Fruit fly (Drosophila melanogaster) S2 (cell line): ENCODE results near the gene Ste12DOR.

Experiments
- CG8478 ChIP-seq: fragments of >200 bp; optimal IDR thresholded peaks from 2 replicates; lab custom pipeline; 2018
- CTCF ChIP-seq, 2 experiments: fragments of >200 bp; optimal IDR thresholded peaks; 2 replicates each; lab custom pipeline; 2018

Ste12DOR gene

DNA sequence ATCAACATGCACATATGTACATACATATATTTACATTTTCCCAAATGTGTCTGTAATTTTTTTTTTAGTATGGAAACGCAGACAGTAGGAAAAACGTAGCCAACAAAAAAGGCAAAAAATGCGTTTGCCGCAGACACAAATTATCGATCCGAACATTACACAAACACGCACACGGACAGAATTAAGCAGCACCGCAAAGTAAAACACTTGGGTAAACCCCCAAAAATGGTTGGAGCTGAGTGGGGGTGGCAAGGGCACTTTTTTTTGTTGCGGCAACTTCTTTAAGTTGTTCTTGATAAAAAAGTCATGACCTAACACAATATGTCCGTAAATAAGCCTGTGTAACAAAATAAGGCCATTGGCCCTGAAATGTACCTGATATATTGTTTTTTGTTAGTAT, 14.2 kb downstream of the Ste12DOR start:
- TF ChIP-seq CG8478 (no peak), CTCF (optimal IDR thresholded peaks at IDR 0.05; lab: Kevin White, UChicago) (no peak)

DNA sequence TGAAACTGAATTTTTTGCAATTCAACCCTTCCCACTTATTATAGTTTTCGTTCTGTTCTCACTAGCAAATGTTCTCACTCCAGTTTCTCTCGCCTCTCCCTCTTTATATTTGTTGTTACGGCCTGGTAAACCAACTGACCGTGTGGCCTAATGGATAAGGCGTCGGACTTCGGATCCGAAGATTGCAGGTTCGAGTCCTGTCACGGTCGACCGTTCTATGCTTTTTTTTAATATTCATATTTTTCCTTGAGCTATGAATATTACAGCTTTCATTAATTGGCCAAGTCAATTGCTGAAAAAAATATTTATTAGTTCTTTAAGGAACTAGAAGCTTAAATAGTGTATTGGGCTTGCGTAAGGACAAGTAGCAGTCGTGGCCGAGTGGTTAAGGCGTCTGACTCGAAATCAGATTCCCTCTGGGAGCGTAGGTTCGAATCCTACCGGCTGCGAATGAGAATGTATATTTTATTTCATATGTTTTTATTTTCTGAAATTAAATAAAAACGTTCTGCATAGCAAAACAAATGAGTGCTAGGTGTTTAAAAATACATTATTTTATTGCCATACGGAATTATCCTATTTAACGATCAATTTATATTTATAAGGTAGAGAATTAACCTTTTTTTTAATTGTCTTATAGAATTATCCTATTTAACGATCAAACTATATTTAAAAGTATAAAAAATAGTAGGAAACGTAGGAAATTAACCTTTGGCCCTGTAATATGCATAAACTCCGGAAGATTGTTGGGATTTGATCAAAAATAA, 14.9 kb downstream of the Ste12DOR start:
- TF ChIP-seq CG8478 (no peak), CTCF (optimal IDR thresholded peaks at IDR 0.05; lab: Kevin White, UChicago) (no peak)

DNA sequence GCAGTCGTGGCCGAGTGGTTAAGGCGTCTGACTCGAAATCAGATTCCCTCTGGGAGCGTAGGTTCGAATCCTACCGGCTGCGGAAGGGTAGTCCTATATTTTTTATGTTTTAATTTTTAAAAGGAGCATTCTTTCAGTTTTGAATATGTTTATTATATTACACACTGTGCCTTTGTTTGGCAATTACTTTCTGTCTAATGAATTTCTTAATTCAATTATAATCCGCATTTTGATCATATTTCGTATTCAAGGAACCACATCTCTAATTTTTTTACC, 15.4 kb downstream of the Ste12DOR start:
- TF ChIP-seq CTCF (optimal IDR thresholded peaks at IDR 0.05; lab: Kevin White, UChicago) = no peak
- no peak for TF ChIP-seq CG8478

DNA sequence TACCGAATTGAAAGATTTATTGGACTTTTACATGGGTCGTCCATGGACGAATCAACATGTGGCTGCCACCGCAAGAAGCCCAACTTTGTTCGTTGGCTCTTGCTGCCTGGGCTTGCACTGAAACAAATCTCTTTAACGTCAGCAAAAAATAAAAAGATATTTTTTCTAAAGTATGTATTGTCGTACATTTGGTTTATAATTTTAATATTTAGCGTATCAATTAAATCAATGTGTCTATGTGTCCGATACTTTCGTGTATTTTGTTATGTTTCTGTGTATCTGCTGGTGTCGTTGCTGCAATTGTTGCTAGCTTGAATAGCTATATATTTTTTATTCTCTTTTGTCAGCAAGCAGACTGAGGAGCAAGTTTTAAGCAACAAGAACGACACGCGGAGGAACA, 17.4 kb downstream of the Ste12DOR start:
- no peak for TF ChIP-seq CTCF (optimal IDR thresholded peaks at IDR 0.05; lab: Kevin White, UChicago)
- TF ChIP-seq CG8478 = no peak

- TF ChIP-seq CG8478 (no peak), CTCF (optimal IDR thresholded peaks at IDR 0.05; lab: Kevin White, UChicago) (no peak)
Measured at dm6 chrX:14019048-14019447, 19.0 kb downstream of the Ste12DOR start.

DNA sequence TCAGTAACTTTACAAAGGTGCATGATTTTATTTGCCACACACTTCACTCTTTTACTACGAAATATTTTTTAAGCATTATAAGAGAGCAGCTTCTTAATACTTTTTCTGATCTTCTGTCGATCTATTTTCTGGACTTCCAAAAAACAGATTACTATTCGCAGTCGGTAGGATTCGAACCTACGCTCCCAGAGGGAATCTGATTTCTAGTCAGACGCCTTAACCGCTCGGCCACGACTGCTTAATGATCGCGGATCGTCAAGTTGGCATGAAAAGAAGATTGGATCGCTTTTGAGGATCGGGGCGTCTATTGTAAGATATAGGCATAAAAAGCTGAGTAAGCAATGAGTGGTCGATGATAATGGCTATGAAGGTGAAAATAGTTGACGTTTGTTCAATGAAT, 25.4 kb downstream of the Ste12DOR start:
- TF ChIP-seq CTCF (optimal IDR thresholded peaks at IDR 0.05; lab: Kevin White, UChicago) (no peak), CG8478 (no peak)

- TF ChIP-seq CTCF (optimal IDR thresholded peaks at IDR 0.05; lab: Kevin White, UChicago) (no peak), CG8478 (no peak)
Measured at dm6 chrX:14026712-14027111, 26.7 kb downstream of the Ste12DOR start.

DNA sequence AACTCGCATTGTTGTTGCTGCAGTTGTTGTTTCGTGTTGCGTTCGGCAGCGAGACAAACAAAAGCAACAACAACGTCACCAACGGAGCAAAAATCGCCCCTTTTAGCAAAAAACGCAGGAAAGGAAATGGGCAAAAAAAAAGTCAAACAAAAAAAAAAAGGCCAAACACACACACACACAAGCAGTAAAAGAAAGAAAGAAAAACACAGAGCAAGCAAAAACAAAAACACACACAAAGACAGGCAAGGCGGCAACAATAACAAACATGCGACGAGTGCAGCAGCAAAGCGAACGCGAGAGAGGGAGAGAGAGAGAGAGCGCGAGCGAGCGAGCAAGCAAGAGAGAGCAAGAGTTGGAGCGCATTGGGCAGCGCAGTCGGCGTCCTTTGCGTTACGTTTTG, 38.0 kb downstream of the Ste12DOR start:
- TF ChIP-seq CG8478 = no peak
- no peak for TF ChIP-seq CTCF (optimal IDR thresholded peaks at IDR 0.05; lab: Kevin White, UChicago)
